Worm (Caenorhabditis elegans) whole organism, young adult: ENCODE data around the gene ubc-26.
A peak's percentile ranks its signal among the peaks of the same experiment; 100 is the strongest.

Experiments used
- D2030.7 ChIP-seq: fragments of 200-800 bp; sonication (Bioruptor generic); IDR thresholded peaks from 2 replicates; pipeline ENCODE4 v1.3.6; 2022; ENCODE audit warnings: missing genetic modification reagents, missing genetic modification characterization, missing compliant biosample characterization
- F22D6.2 ChIP-seq: sonication (generic microtip); optimal IDR thresholded peaks from 2 replicates; lab custom pipeline; 2016; ENCODE audit warnings: mild to moderate bottlenecking, missing genetic modification characterization, missing compliant biosample characterization
- F23B12.7 ChIP-seq: sonication (generic microtip); optimal IDR thresholded peaks from 2 replicates; lab custom pipeline; 2017; ENCODE audit warnings: missing genetic modification characterization, mild to moderate bottlenecking, missing compliant biosample characterization, antibody characterized with exemption, moderate library complexity; ENCODE audit not compliant: insufficient read depth
- F37B4.10 ChIP-seq: fragments of 200-800 bp; sonication (Bioruptor generic); IDR thresholded peaks from 2 replicates; pipeline ENCODE4 v1.3.6; 2022; ENCODE audit warnings: missing genetic modification characterization, missing compliant biosample characterization
- Y53F4B.3 ChIP-seq: fragments of 200-800 bp; sonication (Bioruptor generic); IDR thresholded peaks from 2 replicates; pipeline ENCODE4 v1.3.6; 2022; ENCODE audit warnings: missing genetic modification reagents, missing genetic modification characterization, missing compliant biosample characterization
- Y56A3A.18 ChIP-seq: fragments of 200-800 bp; sonication (Bioruptor generic); IDR thresholded peaks from 2 replicates; pipeline ENCODE4 v1.3.6; 2022; ENCODE audit warnings: missing genetic modification reagents, missing genetic modification characterization, missing compliant biosample characterization
- akir-1 ChIP-seq: fragments of 200-800 bp; sonication (Bioruptor generic); optimal IDR thresholded peaks from 2 replicates; lab custom pipeline; 2018; ENCODE audit warnings: mild to moderate bottlenecking, missing genetic modification characterization, moderate library complexity, missing compliant biosample characterization
- ama-1 ChIP-seq, 3 experiments: fragments of 150-350 bp in 1 of 3; sonication (generic microtip) in 2 of 3; optimal IDR thresholded peaks; 2 replicates each; lab custom pipeline; 2014 to 2018; ENCODE audit warnings: missing biosample characterization in 2 of 3, missing genetic modification characterization in 2 of 3, missing genetic modification reagents in 2 of 3
- aptf-2 ChIP-seq: fragments of 200-800 bp; sonication (Bioruptor generic); conservative IDR thresholded peaks from 2 replicates; pipeline ENCODE4 v1.3.6; 2022; ENCODE audit warnings: missing genetic modification reagents, missing genetic modification characterization, missing compliant biosample characterization
- athp-1 ChIP-seq: sonication (generic microtip); optimal IDR thresholded peaks from 2 replicates; lab custom pipeline; 2017; ENCODE audit warnings: mild to moderate bottlenecking, missing genetic modification characterization, missing compliant biosample characterization
- attf-3 ChIP-seq: fragments of 200-800 bp; sonication (Bioruptor generic); conservative IDR thresholded peaks from 2 replicates; pipeline ENCODE4 v1.3.6; 2022; ENCODE audit warnings: missing genetic modification reagents, missing genetic modification characterization, missing compliant biosample characterization
- egrh-3 ChIP-seq: fragments of 200-800 bp; sonication (Bioruptor generic); IDR thresholded peaks from 2 replicates; pipeline ENCODE4 v1.3.6; 2022; ENCODE audit warnings: missing genetic modification reagents, missing genetic modification characterization, missing compliant biosample characterization
- ets-4 ChIP-seq: fragments of 200-800 bp; sonication (Bioruptor generic); optimal IDR thresholded peaks from 2 replicates; lab custom pipeline; 2018; ENCODE audit warnings: mild to moderate bottlenecking, missing genetic modification characterization, missing compliant biosample characterization
- gei-17 ChIP-seq: fragments of 200-800 bp; sonication (Bioruptor generic); optimal IDR thresholded peaks from 2 replicates; lab custom pipeline; 2018; ENCODE audit warnings: mild to moderate bottlenecking, missing genetic modification characterization, missing compliant biosample characterization
- hlh-26 ChIP-seq: fragments of 200-800 bp; sonication (Bioruptor generic); conservative IDR thresholded peaks from 2 replicates; pipeline ENCODE4 v1.3.6; 2022; ENCODE audit warnings: missing genetic modification reagents, missing genetic modification characterization, missing compliant biosample characterization
- hrde-1 ChIP-seq: sonication (generic microtip); optimal IDR thresholded peaks from 2 replicates; lab custom pipeline; 2016; ENCODE audit warnings: missing genetic modification characterization, mild to moderate bottlenecking, missing compliant biosample characterization, moderate library complexity, missing genotype, missing genetic modification reagents, borderline replicate concordance
- hsf-1 ChIP-seq: fragments of 200-800 bp; sonication (Bioruptor generic); IDR thresholded peaks from 2 replicates; pipeline ENCODE4 v1.3.6; 2022; ENCODE audit warnings: missing genetic modification reagents, missing genetic modification characterization, missing compliant biosample characterization
- let-607 ChIP-seq, 2 experiments: fragments of 200-800 bp in 1 of 2; sonication (Bioruptor generic) in 1 of 2; sonication (generic microtip) in 1 of 2; optimal IDR thresholded peaks; 2 replicates each; lab custom pipeline; 2016 to 2018; ENCODE audit warnings: mild to moderate bottlenecking in 2 of 2, missing compliant biosample characterization in 2 of 2, missing genetic modification characterization in 2 of 2, moderate library complexity in 2 of 2, missing genotype in 1 of 2
- lin-26 ChIP-seq: fragments of 200-800 bp; sonication (Bioruptor generic); IDR thresholded peaks from 2 replicates; pipeline ENCODE4 v1.3.6; 2022; ENCODE audit warnings: missing genetic modification reagents, missing genetic modification characterization, missing compliant biosample characterization
- lin-40 ChIP-seq: sonication (generic microtip); optimal IDR thresholded peaks from 2 replicates; lab custom pipeline; 2016; ENCODE audit warnings: missing genetic modification characterization, mild to moderate bottlenecking, missing compliant biosample characterization, missing genotype, missing genetic modification reagents
- lin-54 ChIP-seq: fragments of 200-800 bp; sonication (Bioruptor generic); optimal IDR thresholded peaks from 2 replicates; lab custom pipeline; 2018; ENCODE audit warnings: mild to moderate bottlenecking, missing genetic modification characterization, missing compliant biosample characterization
- lsl-1 ChIP-seq: fragments of 200-800 bp; sonication (Bioruptor generic); optimal IDR thresholded peaks from 2 replicates; lab custom pipeline; 2018; ENCODE audit warnings: mild to moderate bottlenecking, missing genetic modification characterization, moderate library complexity, missing compliant biosample characterization
- madf-8 ChIP-seq: fragments of 200-800 bp; sonication (Bioruptor generic); conservative IDR thresholded peaks from 2 replicates; pipeline ENCODE4 v1.3.6; 2022; ENCODE audit warnings: missing genetic modification reagents, missing genetic modification characterization, missing compliant biosample characterization
- nfya-2 ChIP-seq: fragments of 200-800 bp; sonication (Bioruptor generic); IDR thresholded peaks from 2 replicates; pipeline ENCODE4 v1.3.6; 2022; ENCODE audit warnings: missing genetic modification reagents, missing genetic modification characterization, missing compliant biosample characterization
- nhr-27 ChIP-seq: fragments of 200-800 bp; sonication (Bioruptor generic); optimal IDR thresholded peaks from 2 replicates; lab custom pipeline; 2018; ENCODE audit warnings: mild to moderate bottlenecking, missing genetic modification characterization, moderate library complexity, missing compliant biosample characterization
- pha-4 ChIP-seq: fragments of 150-350 bp; sonication (generic microtip); optimal IDR thresholded peaks from 2 replicates; lab custom pipeline; 2014; ENCODE audit warnings: missing biosample characterization, missing genetic modification reagents, missing genetic modification characterization
- repo-1 ChIP-seq: sonication (generic microtip); optimal IDR thresholded peaks from 2 replicates; lab custom pipeline; 2017; ENCODE audit warnings: mild to moderate bottlenecking, missing genetic modification characterization, missing compliant biosample characterization
- sdz-38 ChIP-seq: sonication (generic microtip); optimal IDR thresholded peaks from 2 replicates; lab custom pipeline; 2016; ENCODE audit warnings: missing genotype, missing genetic modification characterization, missing compliant biosample characterization
- sea-2 ChIP-seq: fragments of 200-800 bp; sonication (Bioruptor generic); IDR thresholded peaks from 2 replicates; pipeline ENCODE4 v1.3.6; 2022; ENCODE audit warnings: missing genetic modification characterization, missing compliant biosample characterization
- snpc-4 ChIP-seq, 5 experiments: fragments of 150-350 bp in 1 of 5; sonication (generic microtip) in 4 of 5; optimal IDR thresholded peaks; 2 replicates each; lab custom pipeline; 2014 to 2018; ENCODE audit warnings: missing genetic modification characterization in 5 of 5, missing biosample characterization in 3 of 5, antibody characterized with exemption in 2 of 5, mild to moderate bottlenecking in 2 of 5, missing compliant biosample characterization in 2 of 5, missing genotype in 2 of 5, moderate library complexity in 2 of 5, missing genetic modification reagents in 1 of 5
- zfh-2 ChIP-seq: fragments of 200-800 bp; sonication (Bioruptor generic); conservative IDR thresholded peaks from 2 replicates; pipeline ENCODE4 v1.3.6; 2022; ENCODE audit warnings: missing genetic modification reagents, missing genetic modification characterization, missing compliant biosample characterization
- ztf-22 ChIP-seq: fragments of 200-800 bp; sonication (Bioruptor generic); optimal IDR thresholded peaks from 2 replicates; lab custom pipeline; 2018; ENCODE audit warnings: mild to moderate bottlenecking, missing genetic modification characterization, moderate library complexity, missing compliant biosample characterization
- ztf-28 ChIP-seq: fragments of 200-800 bp; sonication (Bioruptor generic); IDR thresholded peaks from 2 replicates; pipeline ENCODE4 v1.3.6; 2022; ENCODE audit warnings: missing genetic modification reagents, missing genetic modification characterization, missing compliant biosample characterization
- ztf-3 ChIP-seq: fragments of 200-800 bp; sonication (Bioruptor generic); optimal IDR thresholded peaks from 2 replicates; lab custom pipeline; 2018; ENCODE audit warnings: mild to moderate bottlenecking, missing genetic modification characterization, missing compliant biosample characterization

The ubc-26 gene

ce11 chrII:2903748-2904147 lies 3.6 kb upstream of the ubc-26 start:
- TF ChIP-seq attf-3 (GFP tag; lab: Robert Waterston, UW), result no peak
- TF ChIP-seq egrh-3 (GFP tag; lab: Robert Waterston, UW), result peak; percentile 97
- no peak for TF ChIP-seq let-607 (tag; optimal IDR thresholded peaks at IDR 0.05; lab: Kevin White, UChicago)
- peak; percentile 78; the same call in 1 of the 2 replicates for TF ChIP-seq zfh-2 (GFP tag; lab: Robert Waterston, UW)
- no peak for TF ChIP-seq lsl-1
- TF ChIP-seq repo-1, result no peak
- TF ChIP-seq ztf-22 (GFP tag; lab: Kevin White, UChicago), result no peak

- TF ChIP-seq ama-1 (optimal IDR thresholded peaks at IDR 0.05; lab: Kevin White, UChicago) (no peak), ama-1 (GFP tag; optimal IDR thresholded peaks at IDR 0.05; lab: Kevin White, UChicago) (no peak), akir-1 (no peak), nfya-2 (no peak), repo-1 (no peak), lin-54 (GFP tag; lab: Kevin White, UChicago) (no peak), athp-1 (tag; lab: Kevin White, UChicago) (no peak), sea-2 (GFP tag; lab: Robert Waterston, UW) (no peak), F22D6.2 (no peak), F23B12.7 (tag; lab: Kevin White, UChicago) (no peak), pha-4 (tag; lab: Kevin White, UChicago) (no peak), D2030.7 (GFP tag; lab: Robert Waterston, UW) (no peak), aptf-2 (GFP tag; lab: Robert Waterston, UW) (no peak), snpc-4 (GFP tag; optimal IDR thresholded peaks at IDR 0.05; lab: Kevin White, UChicago) (no peak), snpc-4 (tag; optimal IDR thresholded peaks at IDR 0.05; lab: Kevin White, UChicago) (no peak), lin-26 (GFP tag; lab: Robert Waterston, UW) (no peak), Y53F4B.3 (GFP tag; lab: Robert Waterston, UW) (no peak), ztf-3 (GFP tag; lab: Kevin White, UChicago) (no peak), attf-3 (GFP tag; lab: Robert Waterston, UW) (no peak), sdz-38 (tag; lab: Kevin White, UChicago) (no peak)
Observed at ce11 chrII:2901158-2901557, 1.0 kb upstream of the ubc-26 start.

ce11 chrII:2894295-2894694 lies 5.9 kb downstream of the ubc-26 start, which contains the start of gene sqv-2:
sqv-2 (minus strand) TSS chrII:2894395.
- TF ChIP-seq madf-8 (GFP tag; lab: Robert Waterston, UW) (no peak), hrde-1 (tag; lab: Kevin White, UChicago) (no peak), lin-40 (tag; lab: Kevin White, UChicago) (no peak), pha-4 (tag; lab: Kevin White, UChicago) (no peak), ztf-28 (GFP tag; lab: Robert Waterston, UW) (no peak), Y56A3A.18 (GFP tag; lab: Robert Waterston, UW) (no peak), nhr-27 (tag; lab: Kevin White, UChicago) (no peak), hlh-26 (no peak), Y53F4B.3 (GFP tag; lab: Robert Waterston, UW) (no peak), ztf-3 (GFP tag; lab: Kevin White, UChicago) (no peak), gei-17 (no peak), ets-4 (GFP tag; lab: Kevin White, UChicago) (no peak), hsf-1 (GFP tag; lab: Robert Waterston, UW) (no peak), F37B4.10 (no peak)
- TF ChIP-seq, all 124 proteins: peak for 0
